Fruit fly (Drosophila melanogaster) whole organism, embryonic: ENCODE data around the gene CG12009.

Experiments
- ATbp ChIP-seq: fragments of 200-800 bp; sonication (Bioruptor generic); optimal IDR thresholded peaks from 2 replicates; lab custom pipeline; 2017; ENCODE audit warnings: missing biosample characterization, mild to moderate bottlenecking, missing genetic modification characterization, missing genetic modification reagents
- B-H2 ChIP-seq: fragments of 200-800 bp; sonication (Bioruptor generic); optimal IDR thresholded peaks from 2 replicates; lab custom pipeline; 2018; ENCODE audit warnings: missing biosample characterization, mild to moderate bottlenecking, missing genetic modification characterization
- CG10654 ChIP-seq: fragments of 200-800 bp; sonication (Bioruptor generic); optimal IDR thresholded peaks from 2 replicates; lab custom pipeline; 2016; ENCODE audit warnings: missing biosample characterization, missing genetic modification characterization
- CG11696 ChIP-seq: fragments of 200-800 bp; sonication (Bioruptor generic); IDR thresholded peaks from 2 replicates; pipeline ENCODE4 v1.3.6; 2022; ENCODE audit warnings: missing biosample characterization, missing genetic modification characterization
- CG12299 ChIP-seq: fragments of 200-800 bp; sonication (Bioruptor generic); optimal IDR thresholded peaks from 2 replicates; lab custom pipeline; 2018; ENCODE audit warnings: missing biosample characterization, mild to moderate bottlenecking, missing genetic modification characterization
- CG12391 ChIP-seq: fragments of 200-800 bp; sonication (Bioruptor generic); optimal IDR thresholded peaks from 3 replicates; lab custom pipeline; 2018; ENCODE audit warnings: missing biosample characterization, mild to moderate bottlenecking, missing genetic modification characterization, moderate library complexity
- CG13894 ChIP-seq: fragments of 200-800 bp; sonication (Bioruptor generic); optimal IDR thresholded peaks from 3 replicates; lab custom pipeline; 2018; ENCODE audit warnings: missing biosample characterization, mild to moderate bottlenecking, missing genetic modification characterization, moderate library complexity
- CG14050 ChIP-seq: fragments of 200-800 bp; sonication (Bioruptor generic); IDR thresholded peaks from 3 replicates; pipeline ENCODE4 v1.3.6; 2022; ENCODE audit warnings: missing biosample characterization, missing genetic modification characterization
- CG17361 ChIP-seq: fragments of 200-800 bp; sonication (Bioruptor generic); IDR thresholded peaks from 3 replicates; pipeline ENCODE4 v1.3.6; 2022; ENCODE audit warnings: missing biosample characterization, missing genetic modification characterization
- CG1792 ChIP-seq: fragments of 200-800 bp; sonication (Bioruptor generic); optimal IDR thresholded peaks from 2 replicates; lab custom pipeline; 2016; ENCODE audit warnings: missing biosample characterization, missing genetic modification characterization
- CG2712 ChIP-seq: fragments of 200-800 bp; optimal IDR thresholded peaks from 3 replicates; lab custom pipeline; 2019; ENCODE audit warnings: missing biosample characterization, mild to moderate bottlenecking, missing genetic modification characterization, moderate library complexity
- CG3065 ChIP-seq: fragments of 200-800 bp; sonication (Bioruptor generic); optimal IDR thresholded peaks from 2 replicates; lab custom pipeline; 2016; ENCODE audit warnings: missing biosample characterization, missing genetic modification characterization
- CG3163 ChIP-seq: fragments of 200-800 bp; sonication (Bioruptor generic); optimal IDR thresholded peaks from 3 replicates; lab custom pipeline; 2016; ENCODE audit warnings: missing biosample characterization, missing genetic modification characterization
- CG32767 ChIP-seq: fragments of 200-800 bp; sonication (Bioruptor generic); IDR thresholded peaks from 2 replicates; pipeline ENCODE4 v1.3.6; 2022; ENCODE audit warnings: missing biosample characterization, missing genetic modification characterization
- CG3847 ChIP-seq: fragments of 200-800 bp; sonication (Bioruptor generic); IDR thresholded peaks from 2 replicates; pipeline ENCODE4 v1.3.6; 2022; ENCODE audit warnings: missing biosample characterization, missing genetic modification characterization
- CG4328 ChIP-seq: fragments of 200-800 bp; sonication (Bioruptor generic); optimal IDR thresholded peaks from 3 replicates; lab custom pipeline; 2017; ENCODE audit warnings: missing biosample characterization, missing genetic modification reagents, missing genetic modification characterization
- CG4820 ChIP-seq: fragments of 200-800 bp; sonication (Bioruptor generic); optimal IDR thresholded peaks from 3 replicates; lab custom pipeline; 2016; ENCODE audit warnings: missing biosample characterization, missing genetic modification characterization
- CG6175 ChIP-seq: fragments of 200-800 bp; sonication (Bioruptor generic); IDR thresholded peaks from 3 replicates; pipeline ENCODE4 v1.3.6; 2022; ENCODE audit warnings: missing biosample characterization, missing genetic modification characterization
- CG6272 ChIP-seq: fragments of 200-800 bp; sonication (Bioruptor generic); IDR thresholded peaks from 2 replicates; pipeline ENCODE4 v1.3.6; 2022; ENCODE audit warnings: missing biosample characterization, missing genetic modification characterization
- CG6791 ChIP-seq: fragments of 200-800 bp; sonication (Bioruptor generic); IDR thresholded peaks from 3 replicates; pipeline ENCODE4 v1.3.6; 2022; ENCODE audit warnings: missing biosample characterization, missing genetic modification characterization; ENCODE audit not compliant: partially characterized antibody
- CG8944 ChIP-seq: fragments of 200-800 bp; sonication (Bioruptor generic); optimal IDR thresholded peaks from 3 replicates; lab custom pipeline; 2016; ENCODE audit warnings: missing biosample characterization, missing genetic modification characterization
- CG9817 ChIP-seq: fragments of 200-800 bp; sonication (Bioruptor generic); optimal IDR thresholded peaks from 2 replicates; lab custom pipeline; 2018; ENCODE audit warnings: missing biosample characterization, mild to moderate bottlenecking, missing genetic modification characterization, moderate library complexity
- Dek ChIP-seq: fragments of 200-800 bp; sonication (Bioruptor generic); optimal IDR thresholded peaks from 3 replicates; lab custom pipeline; 2019; ENCODE audit warnings: missing biosample characterization, mild to moderate bottlenecking, missing genetic modification characterization, moderate library complexity
- Dfd ChIP-seq, 2 experiments: fragments of >200 bp; optimal IDR thresholded peaks; 2 replicates each; lab custom pipeline; 2017; ENCODE audit warnings: missing biosample characterization in 2 of 2, missing genetic modification characterization in 2 of 2
- Dref ChIP-seq: fragments of 200-800 bp; sonication (Bioruptor generic); IDR thresholded peaks from 2 replicates; pipeline ENCODE4 v1.3.6; 2022; ENCODE audit warnings: missing biosample characterization, missing genetic modification characterization
- ERR ChIP-seq: fragments of 200-800 bp; sonication (Bioruptor generic); optimal IDR thresholded peaks from 2 replicates; lab custom pipeline; 2016; ENCODE audit warnings: missing biosample characterization, missing genetic modification characterization
- NK7.1 ChIP-seq: fragments of 200-800 bp; sonication (Bioruptor generic); optimal IDR thresholded peaks from 3 replicates; lab custom pipeline; 2016; ENCODE audit warnings: missing biosample characterization, missing genetic modification characterization
- Opbp ChIP-seq: fragments of 200-800 bp; sonication (Bioruptor generic); IDR thresholded peaks from 3 replicates; pipeline ENCODE4 v1.3.6; 2022; ENCODE audit warnings: missing biosample characterization, missing genetic modification characterization; ENCODE audit not compliant: partially characterized antibody
- Rfx ChIP-seq: fragments of 200-800 bp; sonication (Bioruptor generic); IDR thresholded peaks from 2 replicates; pipeline ENCODE4 v1.3.6; 2022; ENCODE audit warnings: missing biosample characterization, missing genetic modification characterization
- Sox102F ChIP-seq: fragments of 200-800 bp; sonication (Bioruptor generic); optimal IDR thresholded peaks from 2 replicates; lab custom pipeline; 2018; ENCODE audit warnings: missing biosample characterization, mild to moderate bottlenecking, missing genetic modification characterization, moderate library complexity
- ac ChIP-seq: fragments of 200-800 bp; sonication (Bioruptor generic); optimal IDR thresholded peaks from 3 replicates; lab custom pipeline; 2017; ENCODE audit warnings: missing biosample characterization, mild to moderate bottlenecking, missing genetic modification characterization
- bcd ChIP-seq: fragments of 200-800 bp; sonication (Bioruptor generic); optimal IDR thresholded peaks from 2 replicates; lab custom pipeline; 2017; ENCODE audit warnings: missing biosample characterization, mild to moderate bottlenecking, missing genetic modification characterization
- bowl ChIP-seq: fragments of 200-800 bp; sonication (Bioruptor generic); IDR thresholded peaks from 2 replicates; pipeline ENCODE4 v1.3.6; 2022; ENCODE audit warnings: missing biosample characterization, missing genetic modification characterization
- btn ChIP-seq: fragments of 200-800 bp; sonication (Bioruptor generic); optimal IDR thresholded peaks from 2 replicates; lab custom pipeline; 2016; ENCODE audit warnings: missing biosample characterization, missing genetic modification characterization
- chif ChIP-seq, 2 experiments: fragments of 200-800 bp; sonication (Bioruptor generic); optimal IDR thresholded peaks; 3 replicates each; lab custom pipeline; 2016; ENCODE audit warnings: missing biosample characterization in 2 of 2, missing genetic modification characterization in 2 of 2
- chm ChIP-seq: fragments of 200-800 bp; sonication (Bioruptor generic); IDR thresholded peaks from 2 replicates; pipeline ENCODE4 v1.3.6; 2022; ENCODE audit warnings: missing biosample characterization, missing genetic modification characterization
- dpn ChIP-seq, 2 experiments: fragments of 200-800 bp; sonication (Bioruptor generic); optimal IDR thresholded peaks; 3 replicates each; lab custom pipeline; 2016; ENCODE audit warnings: missing biosample characterization in 2 of 2, missing genetic modification characterization in 2 of 2
- esg ChIP-seq: fragments of 200-800 bp; sonication (Bioruptor generic); conservative IDR thresholded peaks from 2 replicates; pipeline ENCODE4 v1.3.6; 2022; ENCODE audit warnings: missing biosample characterization, missing genetic modification characterization
- fd96Cb ChIP-seq: fragments of 200-800 bp; sonication (Bioruptor generic); optimal IDR thresholded peaks from 2 replicates; lab custom pipeline; 2018; ENCODE audit warnings: missing biosample characterization, mild to moderate bottlenecking, missing genetic modification characterization, moderate library complexity
- grn ChIP-seq: fragments of 200-800 bp; sonication (Bioruptor generic); optimal IDR thresholded peaks from 3 replicates; lab custom pipeline; 2017; ENCODE audit warnings: missing biosample characterization, missing genetic modification characterization
- insv ChIP-seq, 2 experiments: fragments of 200-800 bp; sonication (Bioruptor generic); optimal IDR thresholded peaks; 3 replicates each; lab custom pipeline; 2016 to 2018; ENCODE audit warnings: missing biosample characterization in 2 of 2, missing genetic modification characterization in 2 of 2
- jing ChIP-seq: fragments of 200-800 bp; sonication (Bioruptor generic); optimal IDR thresholded peaks from 2 replicates; lab custom pipeline; 2018; ENCODE audit warnings: missing biosample characterization, mild to moderate bottlenecking, missing genetic modification characterization
- lilli ChIP-seq: fragments of 200-800 bp; sonication (Bioruptor generic); optimal IDR thresholded peaks from 3 replicates; lab custom pipeline; 2016; ENCODE audit warnings: missing biosample characterization, missing genetic modification characterization
- lov ChIP-seq, 2 experiments: fragments of 200-800 bp in 1 of 2; fragments of >200 bp in 1 of 2; sonication (Bioruptor generic) in 1 of 2; IDR thresholded peaks in 1 of 2; optimal IDR thresholded peaks in 1 of 2; 2 replicates in 1 of 2; 3 replicates in 1 of 2; pipeline versions ENCODE4 v1.3.6 to Lab custom; 2017 to 2022; ENCODE audit warnings: missing biosample characterization in 1 of 2, missing genetic modification characterization in 1 of 2
- odd ChIP-seq: fragments of 200-800 bp; sonication (Bioruptor generic); optimal IDR thresholded peaks from 2 replicates; lab custom pipeline; 2017; ENCODE audit warnings: missing biosample characterization, mild to moderate bottlenecking, missing genetic modification characterization
- psq ChIP-seq: fragments of 200-800 bp; sonication (Bioruptor generic); optimal IDR thresholded peaks from 2 replicates; lab custom pipeline; 2017; ENCODE audit warnings: missing biosample characterization, missing genetic modification characterization
- sob ChIP-seq: fragments of 200-800 bp; sonication (Bioruptor generic); IDR thresholded peaks from 2 replicates; pipeline ENCODE4 v1.3.6; 2022; ENCODE audit warnings: missing biosample characterization, missing genetic modification characterization
- sug ChIP-seq: fragments of 200-800 bp; optimal IDR thresholded peaks from 2 replicates; lab custom pipeline; 2019; ENCODE audit warnings: missing biosample characterization, mild to moderate bottlenecking, missing genetic modification characterization, moderate library complexity
- ttk ChIP-seq: fragments of 200-800 bp; sonication (Bioruptor generic); IDR thresholded peaks from 2 replicates; pipeline ENCODE4 v2.1.2; 2022; ENCODE audit warnings: missing biosample characterization, missing genetic modification characterization
- usp ChIP-seq: fragments of >200 bp; optimal IDR thresholded peaks from 2 replicates; lab custom pipeline; 2017; ENCODE audit warnings: missing biosample characterization, missing genetic modification characterization

Gene CG12009

DNA sequence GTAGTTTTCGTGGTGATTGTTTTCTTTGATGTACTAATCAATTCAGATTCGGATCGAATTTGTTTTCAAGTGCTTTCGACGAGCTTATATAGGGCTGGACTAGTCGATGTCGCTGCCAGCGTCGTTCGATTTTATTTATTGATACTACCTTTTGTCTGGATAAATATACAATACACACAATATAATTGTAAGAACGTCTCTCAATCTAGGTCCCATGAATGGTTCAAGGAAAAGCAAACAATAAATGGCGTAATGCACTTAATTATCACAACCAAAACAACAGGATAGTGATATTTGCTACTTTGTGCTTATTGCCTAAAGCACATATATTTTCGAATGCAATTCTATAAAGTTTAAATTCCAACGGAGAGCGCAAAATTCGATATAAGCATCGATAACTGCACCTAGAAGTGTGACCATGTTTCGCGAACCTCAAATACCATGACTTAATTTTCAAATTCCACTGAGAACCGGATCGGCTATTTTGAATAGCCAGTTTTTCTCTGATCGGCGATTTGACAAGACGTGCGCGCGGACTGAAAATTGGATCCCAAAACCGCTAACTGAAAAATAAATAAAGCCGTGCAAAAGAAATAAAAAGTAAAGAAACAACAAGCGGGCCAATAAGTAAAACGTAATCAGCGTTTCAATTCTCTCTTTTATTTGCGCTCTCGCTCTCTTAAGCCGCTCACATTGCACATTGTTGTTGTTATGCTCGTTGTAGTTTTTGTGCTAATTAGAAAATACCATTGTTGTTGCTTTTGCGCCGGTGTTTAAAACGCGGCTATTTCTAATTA lies 45.3 kb downstream of the CG12009 start, which contains the start of the genes Drsl6 and kst (continued):
- peak; percentile 75 for TF ChIP-seq Dref (GFP tag; lab: Robert Waterston, UW)
- TF ChIP-seq Dfd (GFP tag; optimal IDR thresholded peaks at IDR 0.05; lab: Kevin White, UChicago) = no peak
- peak; percentile 0 for TF ChIP-seq jing (GFP tag; lab: Kevin White, UChicago)
- no peak for TF ChIP-seq CG10654 (GFP tag; lab: Kevin White, UChicago)
- TF ChIP-seq sug = peak; percentile 52
- TF ChIP-seq CG4820 (GFP tag; lab: Kevin White, UChicago) = no peak
- peak; percentile 12 for TF ChIP-seq CG12391
- peak; percentile 24 for TF ChIP-seq bcd (GFP tag; lab: Kevin White, UChicago)
- TF ChIP-seq bowl (GFP tag; lab: Robert Waterston, UW) = no peak
- no peak for TF ChIP-seq CG13894
- TF ChIP-seq NK7.1 (GFP tag; lab: Kevin White, UChicago) = no peak
- peak; percentile 16 for TF ChIP-seq lilli (GFP tag; lab: Kevin White, UChicago)
- TF ChIP-seq fd96Cb (tag; lab: Kevin White, UChicago) = no peak
- TF ChIP-seq CG4328 (GFP tag; lab: Kevin White, UChicago) = no peak
- no peak for TF ChIP-seq CG6175 (GFP tag; lab: Robert Waterston, UW)
- no peak for TF ChIP-seq ac
- peak in 1 of 2 experiments; percentile 27 for TF ChIP-seq dpn (GFP tag; optimal IDR thresholded peaks at IDR 0.05; lab: Kevin White, UChicago)
- peak; percentile 46 for TF ChIP-seq B-H2
- TF ChIP-seq chm (GFP tag; lab: Robert Waterston, UW) = peak; percentile 85
- TF ChIP-seq Dek (tag; lab: Kevin White, UChicago) = peak; percentile 3
- TF ChIP-seq CG12299 (tag; lab: Kevin White, UChicago) = no peak
- TF ChIP-seq CG14050 = no peak
- no peak for TF ChIP-seq CG8944 (GFP tag; lab: Kevin White, UChicago)
- TF ChIP-seq CG1792 (GFP tag; lab: Kevin White, UChicago) = no peak
- TF ChIP-seq Rfx (GFP tag; lab: Robert Waterston, UW) = peak; percentile 49; the same call in 1 of the 2 replicates
- TF ChIP-seq usp (GFP tag; lab: Kevin White, UChicago) = no peak
- no peak for TF ChIP-seq CG11696
- peak; percentile 83 for TF ChIP-seq CG2712 (tag; lab: Kevin White, UChicago)
- no peak for TF ChIP-seq odd
- no peak for TF ChIP-seq esg
- TF ChIP-seq CG32767 = no peak
- TF ChIP-seq grn (GFP tag; lab: Kevin White, UChicago) = peak; percentile 16
- TF ChIP-seq Opbp (GFP tag; lab: Robert Waterston, UW) = peak; percentile 70
- TF ChIP-seq CG9817 (tag; lab: Kevin White, UChicago) = no peak
- peak; percentile 0 for TF ChIP-seq ATbp (GFP tag; lab: Kevin White, UChicago)
- TF ChIP-seq CG3163 (GFP tag; lab: Kevin White, UChicago) = peak; percentile 86
- TF ChIP-seq insv (GFP tag; optimal IDR thresholded peaks at IDR 0.05; lab: Kevin White, UChicago) = peak in 1 of 2 experiments; percentile 89
- no peak for TF ChIP-seq chif (GFP tag; optimal IDR thresholded peaks at IDR 0.05; lab: Kevin White, UChicago)
- TF ChIP-seq Sox102F = no peak
- TF ChIP-seq CG3065 (GFP tag; lab: Kevin White, UChicago) = no peak
- no peak for TF ChIP-seq lov (optimal IDR thresholded peaks at IDR 0.05; lab: Kevin White, UChicago)
- no peak for TF ChIP-seq lov (GFP tag; IDR thresholded peaks at IDR 0.05; lab: Robert Waterston, UW)
- no peak for TF ChIP-seq CG6272 (GFP tag; lab: Robert Waterston, UW)
- TF ChIP-seq CG6791 = peak; percentile 62
- TF ChIP-seq ERR (GFP tag; lab: Kevin White, UChicago) = no peak
- TF ChIP-seq sob (GFP tag; lab: Robert Waterston, UW) = peak; percentile 58; the same call in 1 of the 2 replicates
- no peak for TF ChIP-seq ttk (GFP tag; lab: Robert Waterston, UW)
- no peak for TF ChIP-seq btn
- TF ChIP-seq CG17361 (GFP tag; lab: Robert Waterston, UW) = no peak
- TF ChIP-seq psq (GFP tag; lab: Kevin White, UChicago) = no peak
- peak; percentile 40 for TF ChIP-seq CG3847 (GFP tag; lab: Robert Waterston, UW)
